Fruit fly (Drosophila melanogaster): ENCODE results near the gene Eip93F.

- no peak for TF ChIP-seq sv (GFP tag; optimal IDR thresholded peaks at IDR 0.05)
- no peak for TF ChIP-seq OdsH (GFP tag; optimal IDR thresholded peaks at IDR 0.05)
- no peak for TF ChIP-seq h (GFP tag; optimal IDR thresholded peaks at IDR 0.05)
- TF ChIP-seq Hnf4 (GFP tag; optimal IDR thresholded peaks at IDR 0.05), result no peak
- no peak for TF ChIP-seq usp (GFP tag; optimal IDR thresholded peaks at IDR 0.05)
Measured at dm6 chr3R:22042982-22043381, 94.1 kb downstream of the Eip93F start.
